Fruit fly (Drosophila melanogaster) whole organism, embryonic: Measurements from ENCODE around the gene CG6791.

Experiments used
- Ada2b ChIP-seq: fragments of 200-800 bp; sonication (Bioruptor generic); IDR thresholded peaks from 2 replicates; pipeline ENCODE4 v1.3.6; 2022; ENCODE audit warnings: missing biosample characterization, missing genetic modification characterization
- Bdp1 ChIP-seq: fragments of 200-800 bp; sonication (Bioruptor generic); optimal IDR thresholded peaks from 3 replicates; lab custom pipeline; 2016; ENCODE audit warnings: missing biosample characterization, missing genetic modification characterization
- CG10209 ChIP-seq: fragments of 200-800 bp; sonication (Bioruptor generic); optimal IDR thresholded peaks from 3 replicates; lab custom pipeline; 2017; ENCODE audit warnings: missing biosample characterization, mild to moderate bottlenecking, missing genetic modification characterization, missing genetic modification reagents
- CG10274 ChIP-seq: fragments of 200-800 bp; sonication (Bioruptor generic); optimal IDR thresholded peaks from 3 replicates; lab custom pipeline; 2017; ENCODE audit warnings: missing biosample characterization, mild to moderate bottlenecking, missing genetic modification characterization
- CG10654 ChIP-seq: fragments of 200-800 bp; sonication (Bioruptor generic); optimal IDR thresholded peaks from 2 replicates; lab custom pipeline; 2016; ENCODE audit warnings: missing biosample characterization, missing genetic modification characterization
- CG12391 ChIP-seq: fragments of 200-800 bp; sonication (Bioruptor generic); optimal IDR thresholded peaks from 3 replicates; lab custom pipeline; 2018; ENCODE audit warnings: missing biosample characterization, mild to moderate bottlenecking, missing genetic modification characterization, moderate library complexity
- CG14441 ChIP-seq: fragments of 200-800 bp; sonication (Bioruptor generic); IDR thresholded peaks from 2 replicates; pipeline ENCODE4 v1.3.6; 2022; ENCODE audit warnings: missing biosample characterization, missing genetic modification characterization
- CG16815 ChIP-seq: fragments of 200-800 bp; sonication (Bioruptor generic); optimal IDR thresholded peaks from 3 replicates; lab custom pipeline; 2017; ENCODE audit warnings: missing biosample characterization, mild to moderate bottlenecking, missing genetic modification characterization
- CG16863 ChIP-seq: fragments of 200-800 bp; sonication (Bioruptor generic); optimal IDR thresholded peaks from 3 replicates; lab custom pipeline; 2016; ENCODE audit warnings: missing biosample characterization, missing genetic modification characterization
- CG17829 ChIP-seq: fragments of 200-800 bp; optimal IDR thresholded peaks from 2 replicates; lab custom pipeline; 2019; ENCODE audit warnings: missing biosample characterization, mild to moderate bottlenecking, missing genetic modification characterization, moderate library complexity
- CG18599 ChIP-seq: fragments of 200-800 bp; sonication (Bioruptor generic); optimal IDR thresholded peaks from 3 replicates; lab custom pipeline; 2017; ENCODE audit warnings: missing biosample characterization, missing genetic modification characterization, mild to moderate bottlenecking, moderate library complexity, missing genetic modification reagents
- CG32767 ChIP-seq: fragments of 200-800 bp; sonication (Bioruptor generic); IDR thresholded peaks from 2 replicates; pipeline ENCODE4 v1.3.6; 2022; ENCODE audit warnings: missing biosample characterization, missing genetic modification characterization
- CG3847 ChIP-seq: fragments of 200-800 bp; sonication (Bioruptor generic); IDR thresholded peaks from 2 replicates; pipeline ENCODE4 v1.3.6; 2022; ENCODE audit warnings: missing biosample characterization, missing genetic modification characterization
- CG5953 ChIP-seq: fragments of 200-800 bp; sonication (Bioruptor generic); IDR thresholded peaks from 2 replicates; pipeline ENCODE4 v1.3.6; 2022; ENCODE audit warnings: missing biosample characterization, missing genetic modification characterization
- CG6175 ChIP-seq: fragments of 200-800 bp; sonication (Bioruptor generic); IDR thresholded peaks from 3 replicates; pipeline ENCODE4 v1.3.6; 2022; ENCODE audit warnings: missing biosample characterization, missing genetic modification characterization
- CG6254 ChIP-seq: fragments of 200-800 bp; sonication (Bioruptor generic); optimal IDR thresholded peaks from 3 replicates; lab custom pipeline; 2017; ENCODE audit warnings: mild to moderate bottlenecking, missing biosample characterization, missing genetic modification reagents, missing genetic modification characterization
- CG6854 ChIP-seq: fragments of 200-800 bp; sonication (Bioruptor generic); optimal IDR thresholded peaks from 3 replicates; lab custom pipeline; 2017; ENCODE audit warnings: missing biosample characterization, mild to moderate bottlenecking, missing genetic modification characterization
- Chrac-16 ChIP-seq: fragments of 200-800 bp; sonication (Bioruptor generic); optimal IDR thresholded peaks from 3 replicates; lab custom pipeline; 2016; ENCODE audit warnings: missing biosample characterization, missing genetic modification characterization
- Doc3 ChIP-seq: fragments of 200-800 bp; sonication (Bioruptor generic); IDR thresholded peaks from 3 replicates; pipeline ENCODE4 v1.3.6; 2022; ENCODE audit warnings: missing biosample characterization, missing genetic modification characterization; ENCODE audit not compliant: partially characterized antibody
- Dref ChIP-seq: fragments of 200-800 bp; sonication (Bioruptor generic); IDR thresholded peaks from 2 replicates; pipeline ENCODE4 v1.3.6; 2022; ENCODE audit warnings: missing biosample characterization, missing genetic modification characterization
- E2f1 ChIP-seq: fragments of 200-800 bp; sonication (Bioruptor generic); IDR thresholded peaks from 2 replicates; pipeline ENCODE4 v1.3.6; 2022; ENCODE audit warnings: missing biosample characterization, missing genetic modification characterization
- Lhr ChIP-seq: fragments of 200-800 bp; sonication (Bioruptor generic); optimal IDR thresholded peaks from 3 replicates; lab custom pipeline; 2017; ENCODE audit warnings: mild to moderate bottlenecking, missing biosample characterization, missing genetic modification reagents, missing genetic modification characterization
- MBD-R2 ChIP-seq: fragments of 200-800 bp; sonication (Bioruptor generic); IDR thresholded peaks from 2 replicates; pipeline ENCODE4 v1.3.6; 2022; ENCODE audit warnings: missing biosample characterization, missing genetic modification characterization
- NK7.1 ChIP-seq: fragments of 200-800 bp; sonication (Bioruptor generic); optimal IDR thresholded peaks from 3 replicates; lab custom pipeline; 2016; ENCODE audit warnings: missing biosample characterization, missing genetic modification characterization
- Nf-YB ChIP-seq: fragments of 200-800 bp; sonication (Bioruptor generic); optimal IDR thresholded peaks from 3 replicates; lab custom pipeline; 2019; ENCODE audit warnings: missing biosample characterization, mild to moderate bottlenecking, missing genetic modification characterization, moderate library complexity
- Optix ChIP-seq: fragments of 200-800 bp; sonication (Bioruptor generic); IDR thresholded peaks from 3 replicates; pipeline ENCODE4 v1.3.6; 2022; ENCODE audit warnings: missing biosample characterization, missing genetic modification characterization
- PHDP ChIP-seq: fragments of 200-800 bp; sonication (Bioruptor generic); optimal IDR thresholded peaks from 3 replicates; lab custom pipeline; 2018; ENCODE audit warnings: missing biosample characterization, mild to moderate bottlenecking, missing genetic modification characterization, moderate library complexity
- Six4 ChIP-seq: fragments of 200-800 bp; sonication (Bioruptor generic); optimal IDR thresholded peaks from 2 replicates; lab custom pipeline; 2016; ENCODE audit warnings: missing biosample characterization, missing genetic modification characterization
- Sox102F ChIP-seq: fragments of 200-800 bp; sonication (Bioruptor generic); optimal IDR thresholded peaks from 2 replicates; lab custom pipeline; 2018; ENCODE audit warnings: missing biosample characterization, mild to moderate bottlenecking, missing genetic modification characterization, moderate library complexity
- YL-1 ChIP-seq: fragments of 200-800 bp; sonication (Bioruptor generic); optimal IDR thresholded peaks from 3 replicates; lab custom pipeline; 2017; ENCODE audit warnings: missing biosample characterization, mild to moderate bottlenecking, missing genetic modification characterization
- bowl ChIP-seq: fragments of 200-800 bp; sonication (Bioruptor generic); IDR thresholded peaks from 2 replicates; pipeline ENCODE4 v1.3.6; 2022; ENCODE audit warnings: missing biosample characterization, missing genetic modification characterization
- croc ChIP-seq: fragments of 200-800 bp; sonication (Bioruptor generic); conservative IDR thresholded peaks from 3 replicates; pipeline ENCODE4 v1.3.6; 2022; ENCODE audit warnings: missing biosample characterization, missing genetic modification characterization
- cwo ChIP-seq: fragments of 200-800 bp; sonication (Bioruptor generic); optimal IDR thresholded peaks from 3 replicates; lab custom pipeline; 2017; ENCODE audit warnings: missing biosample characterization, missing genetic modification characterization, mild to moderate bottlenecking, moderate library complexity, missing genetic modification reagents
- da ChIP-seq: fragments of 200-800 bp; sonication (Bioruptor generic); optimal IDR thresholded peaks from 2 replicates; lab custom pipeline; 2016; ENCODE audit warnings: missing biosample characterization, missing genetic modification characterization
- danr ChIP-seq: fragments of 200-800 bp; sonication (Bioruptor generic); IDR thresholded peaks from 2 replicates; pipeline ENCODE4 v1.3.6; 2022; ENCODE audit warnings: missing biosample characterization, missing genetic modification characterization
- ems ChIP-seq: fragments of 200-800 bp; sonication (Bioruptor generic); optimal IDR thresholded peaks from 3 replicates; lab custom pipeline; 2016; ENCODE audit warnings: missing biosample characterization, missing genetic modification characterization
- ewg ChIP-seq: fragments of 200-800 bp; sonication (Bioruptor generic); optimal IDR thresholded peaks from 3 replicates; lab custom pipeline; 2017; ENCODE audit warnings: mild to moderate bottlenecking, missing biosample characterization, missing genetic modification reagents, missing genetic modification characterization
- fd3F ChIP-seq: fragments of 200-800 bp; sonication (Bioruptor generic); optimal IDR thresholded peaks from 2 replicates; lab custom pipeline; 2018; ENCODE audit warnings: missing biosample characterization, mild to moderate bottlenecking, missing genetic modification characterization, moderate library complexity
- fu2 ChIP-seq: fragments of 200-800 bp; sonication (Bioruptor generic); optimal IDR thresholded peaks from 2 replicates; lab custom pipeline; 2016; ENCODE audit warnings: missing biosample characterization, missing genetic modification characterization
- gcm ChIP-seq: fragments of 200-800 bp; sonication (Bioruptor generic); optimal IDR thresholded peaks from 2 replicates; lab custom pipeline; 2019; ENCODE audit warnings: missing biosample characterization, mild to moderate bottlenecking, missing genetic modification characterization, moderate library complexity
- gro ChIP-seq: fragments of 200-800 bp; sonication (Bioruptor generic); optimal IDR thresholded peaks from 2 replicates; lab custom pipeline; 2016; ENCODE audit warnings: missing biosample characterization, missing genetic modification characterization
- gt ChIP-seq: fragments of 200-800 bp; sonication (Bioruptor generic); IDR thresholded peaks from 2 replicates; pipeline ENCODE4 v1.3.6; 2022; ENCODE audit warnings: missing biosample characterization, missing genetic modification characterization
- hb ChIP-seq: fragments of 200-800 bp; sonication (Bioruptor generic); IDR thresholded peaks from 3 replicates; pipeline ENCODE4 v1.3.6; 2022; ENCODE audit warnings: missing biosample characterization, missing genetic modification characterization; ENCODE audit not compliant: partially characterized antibody
- ind ChIP-seq: fragments of 200-800 bp; sonication (Bioruptor generic); optimal IDR thresholded peaks from 3 replicates; lab custom pipeline; 2016; ENCODE audit warnings: missing biosample characterization, missing genetic modification characterization
- kah ChIP-seq: fragments of 200-800 bp; sonication (Bioruptor generic); optimal IDR thresholded peaks from 2 replicates; lab custom pipeline; 2018; ENCODE audit warnings: missing biosample characterization, mild to moderate bottlenecking, missing genetic modification characterization
- maf-S ChIP-seq: fragments of 200-800 bp; sonication (Bioruptor generic); optimal IDR thresholded peaks from 2 replicates; lab custom pipeline; 2016; ENCODE audit warnings: missing biosample characterization, missing genetic modification characterization
- onecut ChIP-seq: fragments of 200-800 bp; sonication (Bioruptor generic); IDR thresholded peaks from 2 replicates; pipeline ENCODE4 v1.3.6; 2022; ENCODE audit warnings: missing biosample characterization, missing genetic modification characterization
- sim ChIP-seq: fragments of 200-800 bp; sonication (Bioruptor generic); IDR thresholded peaks from 2 replicates; pipeline ENCODE4 v1.3.6; 2022; ENCODE audit warnings: missing biosample characterization, missing genetic modification characterization
- slbo ChIP-seq: fragments of 200-800 bp; sonication (Bioruptor generic); IDR thresholded peaks from 2 replicates; pipeline ENCODE4 v1.3.6; 2022; ENCODE audit warnings: missing biosample characterization, missing genetic modification characterization
- slou ChIP-seq: fragments of 200-800 bp; sonication (Bioruptor generic); optimal IDR thresholded peaks from 3 replicates; lab custom pipeline; 2016; ENCODE audit warnings: missing biosample characterization, missing genetic modification characterization
- vvl ChIP-seq: fragments of 200-800 bp; sonication (Bioruptor generic); IDR thresholded peaks from 2 replicates; pipeline ENCODE4 v1.3.6; 2022; ENCODE audit warnings: missing biosample characterization, missing genetic modification characterization
- zfh1 ChIP-seq: fragments of 200-800 bp; sonication (Bioruptor generic); IDR thresholded peaks from 3 replicates; pipeline ENCODE4 v1.3.6; 2022; ENCODE audit warnings: missing biosample characterization, missing genetic modification characterization

The CG6791 gene

dm6 chr3R:11582253-11582589 lies 7.7 kb downstream of the CG6791 start (continued):
- TF ChIP-seq YL-1 (no peak), CG10209 (GFP tag; lab: Kevin White, UChicago) (peak; percentile 64), kah (GFP tag; lab: Kevin White, UChicago) (peak; percentile 47), CG14441 (GFP tag; lab: Robert Waterston, UW) (peak; percentile 90), Optix (GFP tag; lab: Robert Waterston, UW) (peak; percentile 79), ewg (GFP tag; lab: Kevin White, UChicago) (peak; percentile 56), Dref (GFP tag; lab: Robert Waterston, UW) (no peak), ems (GFP tag; lab: Kevin White, UChicago) (peak; percentile 56), da (no peak), gcm (GFP tag; lab: Kevin White, UChicago) (peak; percentile 48), maf-S (GFP tag; lab: Kevin White, UChicago) (peak; percentile 53), onecut (GFP tag; lab: Robert Waterston, UW) (peak; percentile 56), bowl (GFP tag; lab: Robert Waterston, UW) (peak; percentile 68), Doc3 (no peak), ind (GFP tag; lab: Kevin White, UChicago) (peak; percentile 68), hb (GFP tag; lab: Robert Waterston, UW) (no peak), CG3847 (GFP tag; lab: Robert Waterston, UW) (peak; percentile 57), Sox102F (peak; percentile 87), CG16815 (peak; percentile 31), slou (GFP tag; lab: Kevin White, UChicago) (no peak), CG5953 (GFP tag; lab: Robert Waterston, UW) (peak; percentile 77), Nf-YB (GFP tag; lab: Kevin White, UChicago) (peak; percentile 12), Chrac-16 (GFP tag; lab: Kevin White, UChicago) (peak; percentile 32), slbo (peak; percentile 58), gro (GFP tag; lab: Kevin White, UChicago) (no peak), croc (GFP tag; lab: Robert Waterston, UW) (no peak), CG10654 (GFP tag; lab: Kevin White, UChicago) (peak; percentile 14), CG6854 (peak; percentile 27), CG32767 (GFP tag; lab: Robert Waterston, UW) (peak; percentile 58; the same call in 1 of the 2 replicates), Six4 (GFP tag; lab: Kevin White, UChicago) (peak; percentile 53), vvl (GFP tag; lab: Robert Waterston, UW) (peak; percentile 86), Bdp1 (GFP tag; lab: Kevin White, UChicago) (peak; percentile 28), sim (GFP tag; lab: Robert Waterston, UW) (0 out of 2 replicates have a peak, but pooled peaks have one; percentile 29), CG10274 (peak; percentile 51), fu2 (GFP tag; lab: Kevin White, UChicago) (peak; percentile 9), Ada2b (peak; percentile 69), CG6175 (GFP tag; lab: Robert Waterston, UW) (no peak), PHDP (tag; lab: Kevin White, UChicago) (peak; percentile 67), CG6254 (peak; percentile 27), Lhr (GFP tag; lab: Kevin White, UChicago) (no peak), cwo (GFP tag; lab: Kevin White, UChicago) (peak; percentile 41), fd3F (GFP tag; lab: Kevin White, UChicago) (peak; percentile 65), gt (GFP tag; lab: Robert Waterston, UW) (peak; percentile 41; the same call in 1 of the 2 replicates), danr (peak; percentile 52), NK7.1 (GFP tag; lab: Kevin White, UChicago) (peak; percentile 38), CG12391 (peak; percentile 72), zfh1 (GFP tag; lab: Robert Waterston, UW) (peak; percentile 75; the same call in 2 of the 3 replicates), MBD-R2 (GFP tag; lab: Robert Waterston, UW) (0 out of 2 replicates have a peak, but pooled peaks have one; percentile 26), E2f1 (GFP tag; lab: Robert Waterston, UW) (peak; percentile 80), CG18599 (GFP tag; lab: Kevin White, UChicago) (no peak), CG16863 (peak; percentile 60), CG17829 (tag; lab: Kevin White, UChicago) (peak; percentile 67)
